Worm (Caenorhabditis elegans): ENCODE data around the gene fipr-7.

fipr-7 gene

ce11 chrV:10198386-10198785, 31.2 kb upstream of the fipr-7 start, which contains the start of gene ZK856.6:
TSS of gene ZK856.6 (plus strand) at chrV:10198686.
- no peak for TF ChIP-seq sptf-1 (tag; optimal IDR thresholded peaks at IDR 0.05)
- TF ChIP-seq blmp-1 (tag; optimal IDR thresholded peaks at IDR 0.05): no peak
- TF ChIP-seq nhr-237 (tag; optimal IDR thresholded peaks at IDR 0.05): no peak
- TF ChIP-seq bed-3 (GFP tag; optimal IDR thresholded peaks at IDR 0.05): no peak
- TF ChIP-seq ztf-11 (tag; optimal IDR thresholded peaks at IDR 0.05): no peak

ce11 chrV:10201913-10202312, 27.7 kb upstream of the fipr-7 start, which contains the start of gene ZK856.7:
TSS of gene ZK856.7 (plus strand) at chrV:10202098.
- TF ChIP-seq lin-32 (GFP tag; optimal IDR thresholded peaks at IDR 0.05) (no peak), snpc-4 (tag; optimal IDR thresholded peaks at IDR 0.05) (no peak), ceh-83 (GFP tag; optimal IDR thresholded peaks at IDR 0.05) (no peak), hlh-1 (tag; optimal IDR thresholded peaks at IDR 0.05) (no peak), pha-4 (tag; optimal IDR thresholded peaks at IDR 0.05) (no peak), mls-2 (tag; optimal IDR thresholded peaks at IDR 0.05) (no peak)

- TF ChIP-seq sem-2 (GFP tag; optimal IDR thresholded peaks at IDR 0.05) (no peak), nhr-28 (tag; optimal IDR thresholded peaks at IDR 0.05) (no peak), mab-5 (tag; optimal IDR thresholded peaks at IDR 0.05) (no peak), lin-13 (tag; optimal IDR thresholded peaks at IDR 0.05) (no peak), cnd-1 (tag; optimal IDR thresholded peaks at IDR 0.05) (no peak), pha-4 (tag; optimal IDR thresholded peaks at IDR 0.05) (no peak), nhr-12 (tag; optimal IDR thresholded peaks at IDR 0.05) (no peak), ces-1 (GFP tag; optimal IDR thresholded peaks at IDR 0.05) (no peak), mep-1 (tag; optimal IDR thresholded peaks at IDR 0.05) (no peak), flh-1 (GFP tag; optimal IDR thresholded peaks at IDR 0.05) (no peak), bed-3 (GFP tag; optimal IDR thresholded peaks at IDR 0.05) (no peak), drap-1 (GFP tag; optimal IDR thresholded peaks at IDR 0.05) (no peak), snpc-4 (tag; optimal IDR thresholded peaks at IDR 0.05) (no peak), unc-39 (tag; optimal IDR thresholded peaks at IDR 0.05) (no peak), tbx-8 (GFP tag; optimal IDR thresholded peaks at IDR 0.05) (no peak), ztf-11 (tag; optimal IDR thresholded peaks at IDR 0.05) (no peak)
Observed at ce11 chrV:10202340-10202739, 27.3 kb upstream of the fipr-7 start.

- TF ChIP-seq lin-13 (tag; optimal IDR thresholded peaks at IDR 0.05): no peak
- TF ChIP-seq cnd-1 (tag; optimal IDR thresholded peaks at IDR 0.05): no peak
- TF ChIP-seq ham-2 (GFP tag; optimal IDR thresholded peaks at IDR 0.05): no peak
- no peak for TF ChIP-seq bed-3 (GFP tag; optimal IDR thresholded peaks at IDR 0.05)
- TF ChIP-seq zip-8 (tag; optimal IDR thresholded peaks at IDR 0.05): no peak
- TF ChIP-seq nhr-76 (tag; optimal IDR thresholded peaks at IDR 0.05): no peak
- no peak for TF ChIP-seq sptf-1 (tag; optimal IDR thresholded peaks at IDR 0.05)
- TF ChIP-seq M03D4.4 (tag; optimal IDR thresholded peaks at IDR 0.05): no peak
- no peak for TF ChIP-seq drap-1 (GFP tag; optimal IDR thresholded peaks at IDR 0.05)
Observed at ce11 chrV:10203435-10204009, 26.1 kb upstream of the fipr-7 start, which contains the start of gene chpf-1. TSS of gene chpf-1 (minus strand) at chrV:10203485.

- TF ChIP-seq drap-1 (GFP tag; optimal IDR thresholded peaks at IDR 0.05): no peak
- TF ChIP-seq lsy-2 (tag; optimal IDR thresholded peaks at IDR 0.05): peak; percentile 62
- TF ChIP-seq unc-120 (tag; optimal IDR thresholded peaks at IDR 0.05; ENCODE audit: poor library complexity, severe bottlenecking): peak; percentile 65
- peak; percentile 37 for TF ChIP-seq pha-4 (tag; optimal IDR thresholded peaks at IDR 0.05)
Observed at ce11 chrV:10204863-10205338, 24.7 kb upstream of the fipr-7 start, which contains the start of the genes ZK856.19 and ZK856.11. TSS of gene ZK856.19 (minus strand) at chrV:10204913. TSS of gene ZK856.11 (minus strand) at chrV:10204938.

ce11 chrV:10205483-10205882, 24.1 kb upstream of the fipr-7 start, which contains the start of gene ZK856.16:
TSS of gene ZK856.16 (minus strand) at chrV:10205583.
- TF ChIP-seq bed-3 (GFP tag; optimal IDR thresholded peaks at IDR 0.05): no peak
- no peak for TF ChIP-seq nhr-76 (tag; optimal IDR thresholded peaks at IDR 0.05)
- no peak for TF ChIP-seq nhr-12 (tag; optimal IDR thresholded peaks at IDR 0.05)
- no peak for TF ChIP-seq pha-4 (tag; optimal IDR thresholded peaks at IDR 0.05)
- no peak for TF ChIP-seq sptf-1 (tag; optimal IDR thresholded peaks at IDR 0.05)
- no peak for TF ChIP-seq ceh-43 (GFP tag; optimal IDR thresholded peaks at IDR 0.05)
- no peak for TF ChIP-seq nhr-28 (tag; optimal IDR thresholded peaks at IDR 0.05)
- TF ChIP-seq elt-1 (tag; optimal IDR thresholded peaks at IDR 0.05; ENCODE audit: borderline replicate concordance, insufficient read depth): no peak
